Fruit fly (Drosophila melanogaster) whole organism, adult: ENCODE results near the gene CG42597.

Experiments used
- CG11617 ChIP-seq: fragments of 200-800 bp; sonication (Bioruptor generic); optimal IDR thresholded peaks from 2 replicates; lab custom pipeline; 2017; ENCODE audit warnings: mild to moderate bottlenecking, missing biosample characterization, missing genetic modification reagents, missing genetic modification characterization
- CG12768 ChIP-seq: fragments of 200-800 bp; sonication (Bioruptor generic); optimal IDR thresholded peaks from 2 replicates; lab custom pipeline; 2017; ENCODE audit warnings: missing biosample characterization, missing genetic modification characterization, mild to moderate bottlenecking, moderate library complexity, missing genetic modification reagents
- CG14711 ChIP-seq: fragments of 200-800 bp; sonication (Bioruptor generic); optimal IDR thresholded peaks from 2 replicates; lab custom pipeline; 2018; ENCODE audit warnings: missing biosample characterization, mild to moderate bottlenecking, missing genetic modification characterization, moderate library complexity
- CG1620 ChIP-seq: fragments of 200-800 bp; sonication (Bioruptor generic); optimal IDR thresholded peaks from 2 replicates; lab custom pipeline; 2016; ENCODE audit warnings: missing biosample characterization, missing genetic modification characterization
- CG5204 ChIP-seq: fragments of 200-800 bp; sonication (Bioruptor generic); optimal IDR thresholded peaks from 2 replicates; lab custom pipeline; 2016; ENCODE audit warnings: missing biosample characterization, missing genetic modification characterization
- CG7045 ChIP-seq: fragments of 200-800 bp; sonication (Bioruptor generic); optimal IDR thresholded peaks from 2 replicates; lab custom pipeline; 2017; ENCODE audit warnings: missing biosample characterization, mild to moderate bottlenecking, missing genetic modification characterization
- CG7101 ChIP-seq: fragments of 200-800 bp; sonication (Bioruptor generic); optimal IDR thresholded peaks from 2 replicates; lab custom pipeline; 2018; ENCODE audit warnings: missing biosample characterization, mild to moderate bottlenecking, missing genetic modification characterization, moderate library complexity
- Clk ChIP-seq: fragments of 200-800 bp; sonication (Bioruptor generic); optimal IDR thresholded peaks from 2 replicates; lab custom pipeline; 2017; ENCODE audit warnings: missing biosample characterization, missing genetic modification characterization
- Crg-1 ChIP-seq: fragments of 200-800 bp; sonication (Bioruptor generic); optimal IDR thresholded peaks from 2 replicates; lab custom pipeline; 2016; ENCODE audit warnings: missing biosample characterization, missing genetic modification characterization
- Mnt ChIP-seq: fragments of 200-800 bp; sonication (Bioruptor generic); optimal IDR thresholded peaks from 2 replicates; lab custom pipeline; 2016; ENCODE audit warnings: missing biosample characterization, mild to moderate bottlenecking, missing genetic modification characterization
- cic ChIP-seq: fragments of 200-800 bp; sonication (Bioruptor generic); optimal IDR thresholded peaks from 2 replicates; lab custom pipeline; 2017; ENCODE audit warnings: missing biosample characterization, mild to moderate bottlenecking, missing genetic modification characterization, moderate library complexity
- kay ChIP-seq: fragments of 200-800 bp; sonication (Bioruptor generic); peaks from one replicate; lab custom pipeline; 2016; ENCODE audit warnings: missing biosample characterization, missing genetic modification characterization, borderline replicate concordance
- toe ChIP-seq: fragments of 200-800 bp; sonication (Bioruptor generic); optimal IDR thresholded peaks from 2 replicates; lab custom pipeline; 2016; ENCODE audit warnings: missing biosample characterization, missing genetic modification characterization

DNA sequence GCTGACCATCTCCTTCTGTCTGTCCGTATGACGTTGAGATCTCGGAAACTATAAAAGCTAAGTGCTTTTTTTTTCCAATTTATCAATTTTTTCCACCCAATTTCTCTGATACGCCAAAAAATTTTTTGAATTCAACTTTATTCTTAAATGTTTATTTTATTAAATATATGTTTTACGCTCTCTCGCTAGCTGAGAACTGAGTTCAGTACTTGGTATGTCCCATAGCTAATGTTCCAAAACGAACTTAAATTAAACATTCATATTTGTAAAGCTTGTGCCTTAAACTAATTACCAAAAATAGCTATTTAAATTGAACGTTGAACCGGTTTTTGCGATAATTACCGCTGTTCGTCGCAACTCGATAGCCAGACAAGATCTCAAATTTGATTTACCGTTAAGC is 27.6 kb downstream of the CG42597 start, which contains the start of gene Grl40a:
- TF ChIP-seq CG12768 (GFP tag; lab: Kevin White, UChicago) = no peak
- no peak for TF ChIP-seq CG7101 (tag; lab: Kevin White, UChicago)
- TF ChIP-seq Clk = no peak
- no peak for TF ChIP-seq CG5204 (GFP tag; lab: Kevin White, UChicago)
- no peak for TF ChIP-seq CG14711
- no peak for TF ChIP-seq CG7045 (GFP tag; lab: Kevin White, UChicago)
- TF ChIP-seq Mnt (GFP tag; lab: Kevin White, UChicago) = no peak
- no peak for TF ChIP-seq cic (GFP tag; lab: Kevin White, UChicago)
- no peak for TF ChIP-seq CG1620
- no peak for TF ChIP-seq kay (GFP tag; lab: Kevin White, UChicago)
- TF ChIP-seq CG11617 = no peak
- TF ChIP-seq toe (GFP tag; lab: Kevin White, UChicago) = no peak
- TF ChIP-seq Crg-1 (GFP tag; lab: Kevin White, UChicago) = no peak
